Worm (Caenorhabditis elegans): ENCODE results near the gene ZK1010.8.
A peak's percentile ranks its signal among the peaks of the same experiment; 100 is the strongest.

Gene ZK1010.8

DNA sequence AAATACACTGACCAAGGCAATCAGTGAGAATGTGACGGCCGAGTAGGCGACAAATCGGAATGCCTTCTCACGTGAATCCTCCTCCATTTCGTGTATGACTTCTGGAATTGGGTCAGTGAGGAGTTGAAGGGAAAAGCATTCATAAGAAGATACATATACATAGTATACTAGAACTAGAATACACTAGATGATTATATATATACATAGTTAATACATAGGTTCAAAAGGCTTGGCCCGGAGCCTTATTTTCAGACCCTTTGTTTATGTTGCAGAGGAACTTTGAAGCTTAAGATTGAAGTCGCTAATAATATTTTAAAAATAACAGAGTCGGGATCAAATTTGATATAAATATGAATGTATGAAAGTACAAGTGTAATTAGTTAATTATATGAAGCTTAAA is 6.9 kb downstream of the ZK1010.8 start, which contains the start of gene col-97:
col-97 (minus strand) TSS at position 101 of the 400 bp plus-strand sequence.
- TF ChIP-seq ztf-25 (GFP tag; IDR thresholded peaks at IDR 0.05) (no peak), rcor-1 (GFP tag; IDR thresholded peaks at IDR 0.05) (no peak), nfyb-1 (GFP tag; IDR thresholded peaks at IDR 0.05) (no peak), snpc-4 (GFP tag; optimal IDR thresholded peaks at IDR 0.05) (no peak), snpc-4 (tag; optimal IDR thresholded peaks at IDR 0.05) (no peak), F57A8.1 (GFP tag; optimal IDR thresholded peaks at IDR 0.05) (no peak), cebp-2 (GFP tag; IDR thresholded peaks at IDR 0.05) (no peak), F57C9.4 (tag; optimal IDR thresholded peaks at IDR 0.05) (no peak), ztf-22 (GFP tag; optimal IDR thresholded peaks at IDR 0.05) (no peak), die-1 (tag; optimal IDR thresholded peaks at IDR 0.05) (no peak), ztf-18 (tag; optimal IDR thresholded peaks at IDR 0.05) (no peak), akir-1 (GFP tag; optimal IDR thresholded peaks at IDR 0.05) (no peak), ztf-3 (GFP tag; optimal IDR thresholded peaks at IDR 0.05) (no peak), lag-1 (GFP tag; IDR thresholded peaks at IDR 0.05) (no peak), ztf-6 (GFP tag; IDR thresholded peaks at IDR 0.05) (no peak), Y79H2A.3 (GFP tag; conservative IDR thresholded peaks at IDR 0.05) (no peak), T07F8.4 (tag; optimal IDR thresholded peaks at IDR 0.05) (no peak)

- TF ChIP-seq egrh-3 (GFP tag; IDR thresholded peaks at IDR 0.05) (peak; percentile 84; the same call in 1 of the 2 replicates), zfh-2 (GFP tag; conservative IDR thresholded peaks at IDR 0.05) (peak; percentile 82), ekl-4 (GFP tag; IDR thresholded peaks at IDR 0.05) (no peak), F37B4.10 (GFP tag; IDR thresholded peaks at IDR 0.05) (no peak)
These were observed 7.4 kb downstream of the ZK1010.8 start for ce11 chrIII:12993055-12993454.

- TF ChIP-seq ZK185.1 (tag; optimal IDR thresholded peaks at IDR 0.05; ENCODE audit: poor library complexity, severe bottlenecking) (no peak), tbx-9 (tag; optimal IDR thresholded peaks at IDR 0.05; ENCODE audit: borderline replicate concordance) (no peak)
These were observed 9.5 kb downstream of the ZK1010.8 start, which contains the start of gene ZK1010.12 for ce11 chrIII:12990997-12991396. TSS of gene ZK1010.12 (plus strand) at chrIII:12991297.

- TF ChIP-seq nhr-27 (tag; optimal IDR thresholded peaks at IDR 0.05): no peak
- no peak for TF ChIP-seq athp-1 (tag; optimal IDR thresholded peaks at IDR 0.05)
- TF ChIP-seq rpc-1 (optimal IDR thresholded peaks at IDR 0.05): no peak
- no peak for TF ChIP-seq rpc-1 (tag; optimal IDR thresholded peaks at IDR 0.05)
- TF ChIP-seq F57C9.4 (tag; optimal IDR thresholded peaks at IDR 0.05): no peak
- TF ChIP-seq T26A5.8 (tag; optimal IDR thresholded peaks at IDR 0.05): no peak
- no peak for TF ChIP-seq snpc-4 (GFP tag; optimal IDR thresholded peaks at IDR 0.05)
- no peak for TF ChIP-seq snpc-4 (tag; optimal IDR thresholded peaks at IDR 0.05)
- no peak for TF ChIP-seq F10E7.11 (tag; optimal IDR thresholded peaks at IDR 0.05)
- TF ChIP-seq somi-1 (GFP tag; optimal IDR thresholded peaks at IDR 0.05): no peak
- no peak for TF ChIP-seq sptf-2 (GFP tag; optimal IDR thresholded peaks at IDR 0.05)
- TF ChIP-seq F37B4.10 (GFP tag; IDR thresholded peaks at IDR 0.05): no peak
- no peak for TF ChIP-seq nfya-2 (GFP tag; IDR thresholded peaks at IDR 0.05)
- TF ChIP-seq ztf-3 (GFP tag; optimal IDR thresholded peaks at IDR 0.05): no peak
- no peak for TF ChIP-seq bed-1 (GFP tag; IDR thresholded peaks at IDR 0.05)
- TF ChIP-seq mel-28 (tag; optimal IDR thresholded peaks at IDR 0.05; ENCODE audit: borderline replicate concordance): no peak
These were observed 13.1 kb downstream of the ZK1010.8 start, which contains the start of gene ZK1010.5 for ce11 chrIII:12987418-12987817. TSS of gene ZK1010.5 (minus strand) at chrIII:12987518.

ce11 chrIII:12980770-12981169 is 19.7 kb downstream of the ZK1010.8 start, which contains the start of gene ZK1010.4:
TSS of gene ZK1010.4 (plus strand) at chrIII:12981070.
- TF ChIP-seq B0019.2 (GFP tag; conservative IDR thresholded peaks at IDR 0.05) (no peak), F52B5.7 (tag; optimal IDR thresholded peaks at IDR 0.05) (no peak)
